Worm (Caenorhabditis elegans) whole organism, L4 larva: ENCODE measurements around the gene try-1.

ENCODE experiments used
- R02D3.7 ChIP-seq: fragments of 150-350 bp; sonication (generic microtip); optimal IDR thresholded peaks from 3 replicates; lab custom pipeline; 2014; ENCODE audit warnings: missing biosample characterization, missing genetic modification characterization
- Y105C5A.15 ChIP-seq: fragments of 200-800 bp; sonication (Bioruptor generic); IDR thresholded peaks from 2 replicates; pipeline ENCODE4 v1.3.6; 2022; ENCODE audit warnings: missing genetic modification characterization, missing compliant biosample characterization
- Y48G9A.11 ChIP-seq: fragments of 200-800 bp; sonication (Bioruptor generic); IDR thresholded peaks from 2 replicates; pipeline ENCODE4 v1.3.6; 2022; ENCODE audit warnings: missing genetic modification reagents, missing genetic modification characterization, missing compliant biosample characterization
- Y5F2A.4 ChIP-seq: fragments of 200-800 bp; sonication (Bioruptor generic); optimal IDR thresholded peaks from 2 replicates; lab custom pipeline; 2018; ENCODE audit warnings: mild to moderate bottlenecking, missing genetic modification characterization, missing compliant biosample characterization
- ZK546.5 ChIP-seq, 2 experiments: sonication (generic microtip); optimal IDR thresholded peaks; 2 replicates each; lab custom pipeline; 2017; ENCODE audit warnings: missing biosample characterization in 2 of 2, missing genetic modification characterization in 2 of 2
- aha-1 ChIP-seq: fragments of 150-350 bp; peaks from one replicate; lab custom pipeline; 2014; ENCODE audit warnings: missing biosample characterization, missing genetic modification characterization
- aly-2 ChIP-seq: sonication (generic microtip); optimal IDR thresholded peaks from 2 replicates; lab custom pipeline; 2018; ENCODE audit warnings: missing biosample characterization, missing genetic modification characterization
- ceh-32 ChIP-seq: sonication (generic microtip); optimal IDR thresholded peaks from 2 replicates; lab custom pipeline; 2016; ENCODE audit warnings: mild to moderate bottlenecking, missing genetic modification characterization, missing compliant biosample characterization; ENCODE audit not compliant: poor library complexity
- ceh-62 ChIP-seq: sonication (generic microtip); optimal IDR thresholded peaks from 2 replicates; lab custom pipeline; 2017; ENCODE audit warnings: missing biosample characterization, missing genetic modification characterization
- ctbp-1 ChIP-seq: fragments of 200-800 bp; sonication (Bioruptor generic); IDR thresholded peaks from 2 replicates; pipeline ENCODE4 v1.3.6; 2022; ENCODE audit warnings: missing genetic modification reagents, missing genetic modification characterization, missing compliant biosample characterization
- daf-19 ChIP-seq: fragments of 200-800 bp; sonication (Bioruptor generic); conservative IDR thresholded peaks from 2 replicates; pipeline ENCODE4 v1.3.6; 2022; ENCODE audit warnings: missing genetic modification characterization, missing compliant biosample characterization
- daf-8 ChIP-seq: fragments of 200-800 bp; sonication (Bioruptor generic); IDR thresholded peaks from 2 replicates; pipeline ENCODE4 v1.3.6; 2022; ENCODE audit warnings: missing genetic modification characterization, missing compliant biosample characterization
- duxl-1 ChIP-seq: sonication (generic microtip); optimal IDR thresholded peaks from 2 replicates; lab custom pipeline; 2016; ENCODE audit warnings: mild to moderate bottlenecking, missing genetic modification characterization, moderate library complexity, missing compliant biosample characterization; ENCODE audit not compliant: poor library complexity
- egl-43 ChIP-seq: fragments of 200-800 bp; sonication (Bioruptor generic); IDR thresholded peaks from 2 replicates; pipeline ENCODE4 v1.3.6; 2022; ENCODE audit warnings: missing genetic modification reagents, missing genetic modification characterization, missing compliant biosample characterization
- fkh-10 ChIP-seq: fragments of 150-350 bp; optimal IDR thresholded peaks from 2 replicates; lab custom pipeline; 2014; ENCODE audit warnings: missing biosample characterization, missing genetic modification reagents, missing genetic modification characterization
- fos-1 ChIP-seq: fragments of 150-350 bp; optimal IDR thresholded peaks from 2 replicates; lab custom pipeline; 2014; ENCODE audit warnings: missing biosample characterization, missing genetic modification characterization
- lin-13 ChIP-seq: fragments of 150-350 bp; optimal IDR thresholded peaks from 2 replicates; lab custom pipeline; 2014; ENCODE audit warnings: missing biosample characterization, missing genetic modification reagents, missing genetic modification characterization
- lin-15B ChIP-seq: fragments of 150-350 bp; sonication (generic microtip); optimal IDR thresholded peaks from 3 replicates; lab custom pipeline; 2014; ENCODE audit warnings: missing biosample characterization, missing genetic modification characterization
- lin-29 ChIP-seq: fragments of 200-800 bp; sonication (Bioruptor generic); IDR thresholded peaks from 2 replicates; pipeline ENCODE4 v1.3.6; 2022; ENCODE audit warnings: missing genetic modification reagents, missing genetic modification characterization, missing compliant biosample characterization
- lin-38 ChIP-seq: fragments of 200-800 bp; sonication (Bioruptor generic); IDR thresholded peaks from 2 replicates; pipeline ENCODE4 v1.3.6; 2022; ENCODE audit warnings: missing genetic modification reagents, missing genetic modification characterization, missing compliant biosample characterization
- lin-39 ChIP-seq: fragments of 150-350 bp; optimal IDR thresholded peaks from 2 replicates; lab custom pipeline; 2014; ENCODE audit warnings: missing biosample characterization, missing genetic modification reagents, missing genetic modification characterization
- mdl-1 ChIP-seq, 2 experiments: fragments of 150-350 bp in 1 of 2; sonication (generic microtip) in 1 of 2; optimal IDR thresholded peaks; 2 replicates each; lab custom pipeline; 2014 to 2017; ENCODE audit warnings: missing biosample characterization in 2 of 2, missing genetic modification characterization in 2 of 2
- mxl-3 ChIP-seq: fragments of 200-800 bp; sonication (Bioruptor generic); optimal IDR thresholded peaks from 2 replicates; lab custom pipeline; 2018; ENCODE audit warnings: mild to moderate bottlenecking, missing genetic modification characterization, missing compliant biosample characterization
- nhr-102 ChIP-seq: sonication (generic microtip); optimal IDR thresholded peaks from 2 replicates; lab custom pipeline; 2016; ENCODE audit warnings: mild to moderate bottlenecking, missing genetic modification characterization, moderate library complexity, missing compliant biosample characterization
- nhr-237 ChIP-seq: sonication (generic microtip); optimal IDR thresholded peaks from 2 replicates; lab custom pipeline; 2017; ENCODE audit warnings: missing biosample characterization, missing genetic modification characterization
- php-3 ChIP-seq: fragments of 200-800 bp; sonication (Bioruptor generic); IDR thresholded peaks from 2 replicates; pipeline ENCODE4 v1.3.6; 2022; ENCODE audit warnings: missing genetic modification reagents, missing genetic modification characterization, missing compliant biosample characterization
- sdz-12 ChIP-seq: fragments of 200-800 bp; sonication (Bioruptor generic); optimal IDR thresholded peaks from 2 replicates; lab custom pipeline; 2018; ENCODE audit warnings: mild to moderate bottlenecking, missing genetic modification characterization, missing compliant biosample characterization
- skn-1 ChIP-seq: fragments of 150-350 bp; optimal IDR thresholded peaks from 2 replicates; lab custom pipeline; 2014; ENCODE audit warnings: missing biosample characterization, missing genetic modification characterization
- snpc-1.2 ChIP-seq: fragments of 200-800 bp; sonication (Bioruptor generic); IDR thresholded peaks from 2 replicates; pipeline ENCODE4 v1.3.6; 2022; ENCODE audit warnings: missing genetic modification reagents, missing genetic modification characterization, missing compliant biosample characterization
- snpc-4 ChIP-seq: fragments of 150-350 bp; optimal IDR thresholded peaks from 2 replicates; lab custom pipeline; 2014; ENCODE audit warnings: missing biosample characterization, missing genetic modification characterization
- tra-1 ChIP-seq: fragments of 200-800 bp; sonication (Bioruptor generic); IDR thresholded peaks from 2 replicates; pipeline ENCODE4 v1.3.6; 2022; ENCODE audit warnings: missing genetic modification reagents, missing genetic modification characterization, missing compliant biosample characterization
- unc-130 ChIP-seq: sonication (generic microtip); optimal IDR thresholded peaks from 2 replicates; lab custom pipeline; 2016; ENCODE audit warnings: missing genetic modification reagents, missing genetic modification characterization, missing compliant biosample characterization
- unc-62 ChIP-seq, 3 experiments: fragments of 150-350 bp in 1 of 3; sonication (generic microtip); optimal IDR thresholded peaks in 2 of 3; peaks in 1 of 3; 1 replicate in 1 of 3; 2 replicates in 2 of 3; lab custom pipeline; 2014 to 2017; ENCODE audit warnings: missing biosample characterization in 3 of 3, missing genetic modification characterization in 3 of 3, missing genetic modification reagents in 3 of 3, missing genotype in 1 of 3
- zfp-2 ChIP-seq: sonication (generic microtip); optimal IDR thresholded peaks from 2 replicates; lab custom pipeline; 2016; ENCODE audit warnings: mild to moderate bottlenecking, missing genetic modification characterization, missing compliant biosample characterization
- ztf-11 ChIP-seq: fragments of 150-350 bp; optimal IDR thresholded peaks from 2 replicates; lab custom pipeline; 2014; ENCODE audit warnings: missing biosample characterization, missing genetic modification characterization
- ztf-7 ChIP-seq: fragments of 150-350 bp; optimal IDR thresholded peaks from 2 replicates; lab custom pipeline; 2014; ENCODE audit warnings: missing biosample characterization, missing genetic modification characterization

try-1 gene

DNA sequence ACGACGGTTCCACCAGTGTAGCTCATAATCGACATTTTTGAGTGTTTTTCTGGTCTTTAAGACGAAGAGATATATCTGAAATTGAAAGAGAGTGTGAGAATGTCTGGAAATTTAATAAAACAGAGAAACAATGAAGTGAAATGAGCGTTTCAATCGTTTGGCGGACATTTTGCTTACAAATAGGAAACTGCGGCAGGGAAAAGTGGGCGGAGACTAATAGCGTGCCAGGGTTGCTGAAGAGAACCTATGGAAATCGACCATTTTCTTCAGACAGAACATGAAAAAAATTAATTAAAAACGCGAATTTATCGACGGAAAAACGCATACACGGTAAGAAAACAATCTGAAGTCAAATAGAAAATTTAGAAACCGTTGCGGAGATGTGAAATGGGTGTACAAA, 6.0 kb upstream of the try-1 start, which contains the start of gene pbs-3 (continued):
- TF ChIP-seq unc-62 (GFP tag; optimal IDR thresholded peaks at IDR 0.05 in 1 of 2; lab: Kevin White, UChicago): peak in 1 of 2 experiments; percentile 82
- no peak for TF ChIP-seq unc-62 (tag; optimal IDR thresholded peaks at IDR 0.05; lab: Kevin White, UChicago)
- TF ChIP-seq Y48G9A.11 (GFP tag; lab: Robert Waterston, UW): 0 out of 2 replicates have a peak, but pooled peaks have one; percentile 19
- TF ChIP-seq php-3 (GFP tag; lab: Robert Waterston, UW): no peak
- TF ChIP-seq ZK546.5 (tag; optimal IDR thresholded peaks at IDR 0.05; lab: Kevin White, UChicago): no peak
- peak; percentile 12 for TF ChIP-seq mxl-3 (GFP tag; lab: Kevin White, UChicago)
- no peak for TF ChIP-seq R02D3.7 (tag; lab: Kevin White, UChicago)
- TF ChIP-seq lin-15B (tag; lab: Kevin White, UChicago): no peak
- TF ChIP-seq ztf-7 (tag; lab: Kevin White, UChicago): no peak
- TF ChIP-seq lin-29 (GFP tag; lab: Robert Waterston, UW): no peak
- peak; percentile 83 for TF ChIP-seq unc-130 (GFP tag; lab: Kevin White, UChicago)
- no peak for TF ChIP-seq nhr-102
- no peak for TF ChIP-seq ctbp-1 (GFP tag; lab: Robert Waterston, UW)
- no peak for TF ChIP-seq Y105C5A.15 (GFP tag; lab: Robert Waterston, UW)
- no peak for TF ChIP-seq daf-8
- no peak for TF ChIP-seq skn-1 (tag; lab: Kevin White, UChicago)
- no peak for TF ChIP-seq ceh-62 (tag; lab: Kevin White, UChicago)
- TF ChIP-seq duxl-1: no peak
- TF ChIP-seq mdl-1 (tag; optimal IDR thresholded peaks at IDR 0.05; lab: Kevin White, UChicago): peak in 1 of 2 experiments; percentile 5
- no peak for TF ChIP-seq fkh-10 (GFP tag; lab: Kevin White, UChicago)
- no peak for TF ChIP-seq daf-19
- no peak for TF ChIP-seq egl-43 (GFP tag; lab: Robert Waterston, UW)
- no peak for TF ChIP-seq Y5F2A.4
- TF ChIP-seq tra-1 (GFP tag; lab: Robert Waterston, UW): no peak
- TF ChIP-seq lin-13 (GFP tag; lab: Kevin White, UChicago): peak; percentile 58
- peak; percentile 77 for TF ChIP-seq lin-38 (GFP tag; lab: Robert Waterston, UW)
- TF ChIP-seq ztf-11 (tag; lab: Kevin White, UChicago): no peak
- TF ChIP-seq fos-1 (tag; lab: Kevin White, UChicago): no peak
- TF ChIP-seq zfp-2: no peak

DNA sequence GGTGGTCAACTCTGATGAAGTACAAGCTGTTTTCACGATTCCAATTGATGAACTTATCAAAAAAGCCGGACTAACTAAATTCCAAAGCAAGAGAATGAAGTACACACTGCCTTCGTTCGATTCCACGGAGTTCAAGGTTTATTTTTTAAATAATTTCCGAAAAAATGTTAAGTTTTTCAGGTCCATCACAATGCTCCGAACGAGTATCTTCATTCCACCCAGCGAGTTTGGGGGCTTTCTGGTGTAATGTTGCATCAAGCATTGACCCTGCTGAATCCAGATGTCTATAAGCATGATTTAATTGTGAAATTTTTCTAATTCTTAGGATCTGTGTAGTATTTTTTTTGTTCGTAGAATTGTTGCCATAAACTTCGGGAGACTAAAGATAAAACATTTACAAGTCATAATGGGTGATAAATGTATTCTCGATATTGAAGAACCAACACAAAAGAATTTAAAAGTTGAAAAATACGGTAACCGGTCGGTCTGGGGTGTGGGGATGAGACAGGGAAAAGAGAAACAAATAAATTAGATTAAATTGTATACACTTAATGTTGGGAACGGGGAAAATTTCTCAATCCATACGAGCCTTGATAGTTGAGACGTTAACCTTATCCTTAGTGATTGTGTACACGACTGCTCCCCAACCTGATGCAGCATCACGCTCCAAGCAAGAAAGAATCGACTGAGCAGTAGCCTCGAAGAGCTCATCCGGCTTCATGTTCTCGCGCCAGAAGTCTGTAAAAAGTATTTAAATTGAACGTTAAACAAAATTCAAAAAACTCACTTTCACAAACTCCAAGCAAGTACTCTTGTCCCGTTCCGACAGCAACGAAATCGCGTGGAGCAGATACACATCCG, 5.0 kb upstream of the try-1 start:
- TF ChIP-seq aly-2 (tag; lab: Kevin White, UChicago) (no peak), snpc-4 (tag; lab: Kevin White, UChicago) (no peak), lin-38 (GFP tag; lab: Robert Waterston, UW) (peak; percentile 54), unc-62 (GFP tag; optimal IDR thresholded peaks at IDR 0.05 in 1 of 2; lab: Kevin White, UChicago) (peak in 1 of 2 experiments; percentile 62), unc-62 (tag; optimal IDR thresholded peaks at IDR 0.05; lab: Kevin White, UChicago) (no peak), sdz-12 (no peak), aha-1 (tag; lab: Kevin White, UChicago) (peak; percentile 94), snpc-1.2 (GFP tag; lab: Robert Waterston, UW) (peak; percentile 25; the same call in 1 of the 2 replicates)

DNA sequence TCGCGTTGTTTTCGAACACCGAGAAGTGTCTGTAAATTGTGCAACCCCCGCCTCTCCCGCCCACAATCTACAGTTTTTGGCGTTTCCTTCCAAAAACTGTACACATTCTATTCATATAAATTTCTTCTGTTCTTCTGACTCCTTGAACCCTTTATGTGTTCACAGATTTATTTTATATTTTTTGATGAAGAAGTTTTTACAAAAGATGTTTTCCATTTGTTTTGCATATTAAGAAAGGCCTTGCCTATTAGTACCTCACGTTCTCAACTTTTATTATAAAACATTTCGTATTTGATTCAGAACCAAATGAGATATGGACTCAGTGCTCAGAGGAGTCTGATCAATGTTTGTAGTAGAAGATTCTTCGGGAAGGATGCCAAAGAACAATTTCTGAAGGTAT, 4.0 kb upstream of the try-1 start, which contains the start of gene ndx-3:
Gene ndx-3, plus strand, starts transcription at position 301 of the 400 bp plus-strand sequence.
- TF ChIP-seq lin-39 (tag; lab: Kevin White, UChicago) (no peak), ZK546.5 (tag; optimal IDR thresholded peaks at IDR 0.05; lab: Kevin White, UChicago) (no peak), ceh-32 (no peak), nhr-237 (tag; lab: Kevin White, UChicago) (no peak)
- TF ChIP-seq, all 104 proteins: peak for 0
